Worm (Caenorhabditis elegans) whole organism, L4 larva: ENCODE results near the gene R02F2.4.

ENCODE experiments used
- D1046.2 ChIP-seq: fragments of 200-800 bp; sonication (Bioruptor generic); IDR thresholded peaks from 2 replicates; pipeline ENCODE4 v1.3.6; 2022; ENCODE audit warnings: missing genetic modification characterization, missing compliant biosample characterization
- T26A8.4 ChIP-seq: fragments of 200-800 bp; sonication (Bioruptor generic); IDR thresholded peaks from 2 replicates; pipeline ENCODE4 v1.3.6; 2022; ENCODE audit warnings: missing genetic modification characterization, missing compliant biosample characterization
- Y48G9A.11 ChIP-seq: fragments of 200-800 bp; sonication (Bioruptor generic); IDR thresholded peaks from 2 replicates; pipeline ENCODE4 v1.3.6; 2022; ENCODE audit warnings: missing genetic modification reagents, missing genetic modification characterization, missing compliant biosample characterization
- Y75B8A.6 ChIP-seq: fragments of 200-800 bp; sonication (Bioruptor generic); IDR thresholded peaks from 2 replicates; pipeline ENCODE4 v1.3.6; 2022; ENCODE audit warnings: missing genetic modification reagents, missing genetic modification characterization, missing compliant biosample characterization
- aha-1 ChIP-seq: fragments of 150-350 bp; peaks from one replicate; lab custom pipeline; 2014; ENCODE audit warnings: missing biosample characterization, missing genetic modification characterization
- ama-1 ChIP-seq: fragments of 150-350 bp; optimal IDR thresholded peaks from 2 replicates; lab custom pipeline; 2014; ENCODE audit warnings: inconsistent platforms, mixed read lengths
- ceh-28 ChIP-seq: fragments of 150-350 bp; optimal IDR thresholded peaks from 2 replicates; lab custom pipeline; 2014; ENCODE audit warnings: missing biosample characterization, missing genetic modification reagents, missing genetic modification characterization
- ceh-62 ChIP-seq: sonication (generic microtip); optimal IDR thresholded peaks from 2 replicates; lab custom pipeline; 2017; ENCODE audit warnings: missing biosample characterization, missing genetic modification characterization
- daf-16 ChIP-seq, 3 experiments: sonication (generic microtip); optimal IDR thresholded peaks; 2 replicates each; lab custom pipeline; 2016 to 2017; ENCODE audit warnings: missing genetic modification characterization in 3 of 3, missing genetic modification reagents in 3 of 3, mild to moderate bottlenecking in 2 of 3, missing compliant biosample characterization in 2 of 3, missing biosample characterization in 1 of 3, moderate library complexity in 1 of 3
- daf-19 ChIP-seq: fragments of 200-800 bp; sonication (Bioruptor generic); conservative IDR thresholded peaks from 2 replicates; pipeline ENCODE4 v1.3.6; 2022; ENCODE audit warnings: missing genetic modification characterization, missing compliant biosample characterization
- dmd-6 ChIP-seq: fragments of 200-800 bp; sonication (Bioruptor generic); IDR thresholded peaks from 2 replicates; pipeline ENCODE4 v1.3.6; 2022; ENCODE audit warnings: missing genetic modification reagents, missing genetic modification characterization, missing compliant biosample characterization
- dmd-8 ChIP-seq: fragments of 200-800 bp; sonication (Bioruptor generic); IDR thresholded peaks from 2 replicates; pipeline ENCODE4 v1.3.6; 2022; ENCODE audit warnings: missing genetic modification characterization, missing compliant biosample characterization
- dpl-1 ChIP-seq: fragments of 150-350 bp; optimal IDR thresholded peaks from 2 replicates; lab custom pipeline; 2014; ENCODE audit warnings: missing biosample characterization, missing genetic modification reagents, missing genetic modification characterization
- egl-27 ChIP-seq: sonication (generic microtip); optimal IDR thresholded peaks from 3 replicates; lab custom pipeline; 2017; ENCODE audit warnings: missing biosample characterization, missing genetic modification reagents, missing genetic modification characterization
- gei-8 ChIP-seq: fragments of 200-800 bp; sonication (Bioruptor generic); optimal IDR thresholded peaks from 2 replicates; lab custom pipeline; 2018; ENCODE audit warnings: mild to moderate bottlenecking, missing genetic modification characterization, missing compliant biosample characterization
- hlh-11 ChIP-seq: fragments of 200-800 bp; sonication (Bioruptor generic); optimal IDR thresholded peaks from 2 replicates; lab custom pipeline; 2018; ENCODE audit warnings: mild to moderate bottlenecking, missing genetic modification characterization, missing compliant biosample characterization
- hmg-1.1 ChIP-seq: fragments of 200-800 bp; sonication (Bioruptor generic); IDR thresholded peaks from 2 replicates; pipeline ENCODE4 v1.3.6; 2022; ENCODE audit warnings: missing genetic modification reagents, missing genetic modification characterization, missing compliant biosample characterization
- lim-7 ChIP-seq: fragments of 200-800 bp; sonication (Bioruptor generic); IDR thresholded peaks from 2 replicates; pipeline ENCODE4 v1.3.6; 2022; ENCODE audit warnings: missing genetic modification characterization, missing compliant biosample characterization
- lin-1 ChIP-seq: fragments of 200-800 bp; sonication (Bioruptor generic); IDR thresholded peaks from 2 replicates; pipeline ENCODE4 v1.3.6; 2022; ENCODE audit warnings: missing genetic modification reagents, missing genetic modification characterization, missing compliant biosample characterization
- lin-13 ChIP-seq: fragments of 150-350 bp; optimal IDR thresholded peaks from 2 replicates; lab custom pipeline; 2014; ENCODE audit warnings: missing biosample characterization, missing genetic modification reagents, missing genetic modification characterization
- madf-9 ChIP-seq: fragments of 200-800 bp; sonication (Bioruptor generic); conservative IDR thresholded peaks from 2 replicates; pipeline ENCODE4 v1.3.6; 2022; ENCODE audit warnings: missing genetic modification reagents, missing genetic modification characterization, missing compliant biosample characterization
- mdl-1 ChIP-seq, 2 experiments: fragments of 150-350 bp in 1 of 2; sonication (generic microtip) in 1 of 2; optimal IDR thresholded peaks; 2 replicates each; lab custom pipeline; 2014 to 2017; ENCODE audit warnings: missing biosample characterization in 2 of 2, missing genetic modification characterization in 2 of 2
- mxl-3 ChIP-seq: fragments of 200-800 bp; sonication (Bioruptor generic); optimal IDR thresholded peaks from 2 replicates; lab custom pipeline; 2018; ENCODE audit warnings: mild to moderate bottlenecking, missing genetic modification characterization, missing compliant biosample characterization
- nhr-28 ChIP-seq: fragments of 150-350 bp; optimal IDR thresholded peaks from 2 replicates; lab custom pipeline; 2014; ENCODE audit warnings: missing biosample characterization, missing genetic modification characterization
- nhr-48 ChIP-seq: sonication (generic microtip); optimal IDR thresholded peaks from 2 replicates; lab custom pipeline; 2016; ENCODE audit warnings: mild to moderate bottlenecking, missing genetic modification characterization, missing compliant biosample characterization
- set-16 ChIP-seq: fragments of 200-800 bp; sonication (Bioruptor generic); IDR thresholded peaks from 2 replicates; pipeline ENCODE4 v1.3.6; 2022; ENCODE audit warnings: missing genetic modification reagents, missing genetic modification characterization, missing compliant biosample characterization
- snpc-1.2 ChIP-seq: fragments of 200-800 bp; sonication (Bioruptor generic); IDR thresholded peaks from 2 replicates; pipeline ENCODE4 v1.3.6; 2022; ENCODE audit warnings: missing genetic modification reagents, missing genetic modification characterization, missing compliant biosample characterization
- spr-1 ChIP-seq: sonication (generic microtip); optimal IDR thresholded peaks from 2 replicates; lab custom pipeline; 2016; ENCODE audit warnings: mild to moderate bottlenecking, missing genetic modification characterization, missing compliant biosample characterization
- unc-39 ChIP-seq: sonication (generic microtip); optimal IDR thresholded peaks from 2 replicates; lab custom pipeline; 2017; ENCODE audit warnings: missing biosample characterization, missing genetic modification characterization
- zip-2 ChIP-seq: fragments of 150-350 bp; optimal IDR thresholded peaks from 2 replicates; lab custom pipeline; 2014; ENCODE audit warnings: missing biosample characterization, missing genetic modification characterization

Gene R02F2.4

DNA sequence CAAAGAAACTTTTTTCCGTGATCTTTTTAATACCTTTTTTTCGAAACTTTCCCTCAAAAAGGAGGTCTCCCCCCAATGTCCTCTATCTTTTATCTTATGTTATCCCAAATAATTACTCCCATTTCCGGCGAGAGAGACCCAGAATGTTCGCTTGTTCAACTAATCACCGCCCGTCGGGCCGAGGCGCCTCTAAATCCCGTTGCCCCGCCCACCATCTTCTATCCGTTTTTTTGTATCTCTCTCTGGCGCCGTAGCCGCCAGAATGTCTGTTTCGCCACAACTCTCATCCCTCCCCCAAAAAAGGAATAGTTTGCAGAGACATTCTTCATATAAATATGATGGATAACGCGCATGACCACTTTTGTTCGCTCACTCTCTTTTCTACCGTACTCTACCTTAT is 11.4 kb upstream of the R02F2.4 start:
- TF ChIP-seq mdl-1 (tag; optimal IDR thresholded peaks at IDR 0.05; lab: Kevin White, UChicago) (peak in 1 of 2 experiments; percentile 74), nhr-48 (peak; percentile 74), dpl-1 (GFP tag; lab: Kevin White, UChicago) (peak; percentile 9), Y75B8A.6 (no peak), hlh-11 (tag; lab: Kevin White, UChicago) (peak; percentile 72), nhr-28 (tag; lab: Kevin White, UChicago) (peak; percentile 42), aha-1 (tag; lab: Kevin White, UChicago) (peak; percentile 38), ceh-62 (no peak), lin-1 (GFP tag; lab: Robert Waterston, UW) (0 out of 2 replicates have a peak, but pooled peaks have one; percentile 51), mxl-3 (GFP tag; lab: Kevin White, UChicago) (peak; percentile 58), T26A8.4 (GFP tag; lab: Robert Waterston, UW) (0 out of 2 replicates have a peak, but pooled peaks have one; percentile 48)

ce11 chrIII:5474176-5474575 is 9.9 kb upstream of the R02F2.4 start, which contains the start of gene lon-1:
Gene lon-1, plus strand, starts transcription at chrIII:5474476.
- no peak for TF ChIP-seq dmd-6
- no peak for TF ChIP-seq gei-8 (GFP tag; lab: Kevin White, UChicago)
- TF ChIP-seq ama-1 (lab: Kevin White, UChicago): no peak
- no peak for TF ChIP-seq lim-7 (GFP tag; lab: Robert Waterston, UW)
- no peak for TF ChIP-seq D1046.2 (GFP tag; lab: Robert Waterston, UW)
- peak; percentile 16 for TF ChIP-seq mxl-3 (GFP tag; lab: Kevin White, UChicago)

- TF ChIP-seq lin-13 (no peak), aha-1 (tag; lab: Kevin White, UChicago) (peak; percentile 48)
These were observed 6.1 kb upstream of the R02F2.4 start, which contains the start of gene R02F2.10 for ce11 chrIII:5478011-5478410. Gene R02F2.10, plus strand, starts transcription at chrIII:5478311.

DNA sequence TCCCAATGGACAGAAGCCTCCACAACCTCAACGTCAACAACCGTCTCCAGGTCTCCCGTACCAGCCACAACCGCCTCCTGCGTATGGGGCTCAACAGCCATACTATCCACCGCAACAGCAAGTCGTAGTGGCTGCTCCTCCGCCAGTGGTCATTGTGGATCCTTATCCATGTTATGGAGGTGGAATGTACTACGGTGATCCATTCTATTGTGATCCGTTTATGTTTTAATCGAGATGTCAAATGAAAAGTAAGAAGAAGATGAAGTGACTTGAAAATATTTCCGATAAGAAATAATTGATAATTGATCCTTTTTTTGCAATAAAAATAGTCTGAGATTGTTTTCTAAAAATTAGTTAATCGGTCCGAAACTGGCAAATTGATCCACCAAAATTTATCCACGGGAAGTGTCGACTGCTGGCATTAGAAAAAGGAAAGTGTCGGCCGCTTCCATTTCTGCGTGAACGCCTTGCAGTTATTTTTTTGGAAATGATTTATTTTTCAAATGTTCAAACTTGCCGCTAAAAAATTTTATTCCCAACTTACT is 5.2 kb upstream of the R02F2.4 start, which contains the start of the genes R02F2.6 and R02F2.5:
Gene R02F2.6 (minus strand): TSS at position 101 of the 545 bp plus-strand sequence.
Gene R02F2.5 (plus strand): TSS at position 495 of the 545 bp plus-strand sequence.
- no peak for TF ChIP-seq Y48G9A.11 (GFP tag; lab: Robert Waterston, UW)
- TF ChIP-seq madf-9 (GFP tag; lab: Robert Waterston, UW): no peak
- peak; percentile 83 for TF ChIP-seq aha-1 (tag; lab: Kevin White, UChicago)
- TF ChIP-seq set-16: peak; percentile 48; the same call in 1 of the 2 replicates

ce11 chrIII:5479493-5480167 is 4.5 kb upstream of the R02F2.4 start:
- no peak for TF ChIP-seq dmd-6
- no peak for TF ChIP-seq zip-2 (tag; lab: Kevin White, UChicago)
- TF ChIP-seq daf-16 (GFP tag; optimal IDR thresholded peaks at IDR 0.05; lab: Kevin White, UChicago): no peak
- TF ChIP-seq daf-16 (tag; optimal IDR thresholded peaks at IDR 0.05; lab: Kevin White, UChicago): no peak
- TF ChIP-seq snpc-1.2: no peak
- no peak for TF ChIP-seq dmd-8 (GFP tag; lab: Robert Waterston, UW)
- 0 out of 2 replicates have a peak, but pooled peaks have one; percentile 9 for TF ChIP-seq hmg-1.1 (GFP tag; lab: Robert Waterston, UW)
- TF ChIP-seq set-16: peak; percentile 91
- TF ChIP-seq egl-27 (tag; lab: Kevin White, UChicago): no peak
- TF ChIP-seq ceh-28: peak; percentile 86
- no peak for TF ChIP-seq unc-39 (tag; lab: Kevin White, UChicago)
- 0 out of 2 replicates have a peak, but pooled peaks have one; percentile 45 for TF ChIP-seq lim-7 (GFP tag; lab: Robert Waterston, UW)
- TF ChIP-seq daf-19: no peak
- no peak for TF ChIP-seq spr-1 (tag; lab: Kevin White, UChicago)
- TF ChIP-seq lin-1 (GFP tag; lab: Robert Waterston, UW): no peak
